Fruit fly (Drosophila melanogaster) whole organism, embryonic: ENCODE measurements around the gene CG6067.
A peak's percentile ranks its signal among the peaks of the same experiment; 100 is the strongest.

ENCODE experiments used
- B-H1 ChIP-seq: fragments of 200-800 bp; sonication (Bioruptor generic); IDR thresholded peaks from 3 replicates; pipeline ENCODE4 v1.3.6; 2022; ENCODE audit warnings: missing biosample characterization, missing genetic modification characterization
- CG10543 ChIP-seq: fragments of 200-800 bp; sonication (Bioruptor generic); optimal IDR thresholded peaks from 3 replicates; lab custom pipeline; 2017; ENCODE audit warnings: missing biosample characterization, mild to moderate bottlenecking, missing genetic modification characterization, moderate library complexity
- CG10979 ChIP-seq: fragments of 200-800 bp; sonication (Bioruptor generic); optimal IDR thresholded peaks from 2 replicates; lab custom pipeline; 2018; ENCODE audit warnings: missing biosample characterization, mild to moderate bottlenecking, missing genetic modification characterization, moderate library complexity
- CG13624 ChIP-seq: fragments of 200-800 bp; sonication (Bioruptor generic); optimal IDR thresholded peaks from 2 replicates; lab custom pipeline; 2016; ENCODE audit warnings: missing biosample characterization, missing genetic modification characterization
- CG13775 ChIP-seq: fragments of 200-800 bp; sonication (Bioruptor generic); optimal IDR thresholded peaks from 3 replicates; lab custom pipeline; 2017; ENCODE audit warnings: missing biosample characterization, mild to moderate bottlenecking, missing genetic modification characterization
- CG14667 ChIP-seq: fragments of 200-800 bp; sonication (Bioruptor generic); IDR thresholded peaks from 2 replicates; pipeline ENCODE4 v1.3.6; 2022; ENCODE audit warnings: missing biosample characterization, missing genetic modification characterization
- CG14710 ChIP-seq: fragments of 200-800 bp; sonication (Bioruptor generic); optimal IDR thresholded peaks from 3 replicates; lab custom pipeline; 2019; ENCODE audit warnings: missing biosample characterization, mild to moderate bottlenecking, missing genetic modification characterization, moderate library complexity
- CG15601 ChIP-seq: fragments of 200-800 bp; sonication (Bioruptor generic); optimal IDR thresholded peaks from 3 replicates; lab custom pipeline; 2019; ENCODE audit warnings: missing biosample characterization, mild to moderate bottlenecking, missing genetic modification characterization, moderate library complexity
- CG1792 ChIP-seq: fragments of 200-800 bp; sonication (Bioruptor generic); optimal IDR thresholded peaks from 2 replicates; lab custom pipeline; 2016; ENCODE audit warnings: missing biosample characterization, missing genetic modification characterization
- CG2120 ChIP-seq: fragments of 200-800 bp; sonication (Bioruptor generic); optimal IDR thresholded peaks from 3 replicates; lab custom pipeline; 2016; ENCODE audit warnings: missing biosample characterization, missing genetic modification characterization
- CG2129 ChIP-seq: fragments of 200-800 bp; sonication (Bioruptor generic); IDR thresholded peaks from 2 replicates; pipeline ENCODE4 v1.3.6; 2022; ENCODE audit warnings: missing biosample characterization, missing genetic modification characterization; ENCODE audit not compliant: partially characterized antibody
- CG30403 ChIP-seq: fragments of 200-800 bp; sonication (Bioruptor generic); optimal IDR thresholded peaks from 3 replicates; lab custom pipeline; 2016; ENCODE audit warnings: missing biosample characterization, missing genetic modification characterization
- CG31224 ChIP-seq: fragments of 200-800 bp; sonication (Bioruptor generic); IDR thresholded peaks from 2 replicates; pipeline ENCODE4 v1.3.6; 2022; ENCODE audit warnings: missing biosample characterization, missing genetic modification characterization
- CG32772 ChIP-seq: fragments of 200-800 bp; sonication (Bioruptor generic); IDR thresholded peaks from 2 replicates; pipeline ENCODE4 v1.3.6; 2022; ENCODE audit warnings: missing biosample characterization, missing genetic modification characterization
- CG5180 ChIP-seq: fragments of 200-800 bp; sonication (Bioruptor generic); optimal IDR thresholded peaks from 3 replicates; lab custom pipeline; 2017; ENCODE audit warnings: missing biosample characterization, missing genetic modification characterization, mild to moderate bottlenecking, moderate library complexity, missing genetic modification reagents
- CG6813 ChIP-seq: fragments of 200-800 bp; sonication (Bioruptor generic); optimal IDR thresholded peaks from 2 replicates; lab custom pipeline; 2017; ENCODE audit warnings: missing biosample characterization, missing genetic modification characterization, mild to moderate bottlenecking, moderate library complexity, missing genetic modification reagents
- CG7372 ChIP-seq: fragments of 200-800 bp; sonication (Bioruptor generic); IDR thresholded peaks from 2 replicates; pipeline ENCODE4 v1.3.6; 2022; ENCODE audit warnings: missing biosample characterization, missing genetic modification characterization
- CG7556 ChIP-seq: fragments of 200-800 bp; sonication (Bioruptor generic); optimal IDR thresholded peaks from 2 replicates; lab custom pipeline; 2017; ENCODE audit warnings: missing biosample characterization, mild to moderate bottlenecking, missing genetic modification characterization
- CG8944 ChIP-seq: fragments of 200-800 bp; sonication (Bioruptor generic); optimal IDR thresholded peaks from 3 replicates; lab custom pipeline; 2016; ENCODE audit warnings: missing biosample characterization, missing genetic modification characterization
- Dad ChIP-seq: fragments of 200-800 bp; sonication (Bioruptor generic); optimal IDR thresholded peaks from 3 replicates; lab custom pipeline; 2016; ENCODE audit warnings: missing biosample characterization, missing genetic modification characterization
- Drgx ChIP-seq: fragments of 200-800 bp; sonication (Bioruptor generic); IDR thresholded peaks from 2 replicates; pipeline ENCODE4 v1.3.6; 2022; ENCODE audit warnings: missing biosample characterization, missing genetic modification characterization
- H2.0 ChIP-seq: fragments of 200-800 bp; sonication (Bioruptor generic); IDR thresholded peaks from 2 replicates; pipeline ENCODE4 v1.3.6; 2022; ENCODE audit warnings: missing biosample characterization, missing genetic modification characterization
- Hey ChIP-seq: fragments of 200-800 bp; sonication (Bioruptor generic); optimal IDR thresholded peaks from 3 replicates; lab custom pipeline; 2018; ENCODE audit warnings: missing biosample characterization, mild to moderate bottlenecking, missing genetic modification characterization
- Hr78 ChIP-seq, 2 experiments: fragments of 200-800 bp in 1 of 2; fragments of >200 bp in 1 of 2; sonication (Bioruptor generic) in 1 of 2; optimal IDR thresholded peaks; 2 replicates each; lab custom pipeline; 2017 to 2019; ENCODE audit warnings: missing biosample characterization in 2 of 2, missing genetic modification characterization in 2 of 2, mild to moderate bottlenecking in 1 of 2, moderate library complexity in 1 of 2
- Nf-YA ChIP-seq: fragments of 200-800 bp; sonication (Bioruptor generic); IDR thresholded peaks from 2 replicates; pipeline ENCODE4 v1.3.6; 2022; ENCODE audit warnings: missing biosample characterization, missing genetic modification characterization
- Pdp1 ChIP-seq, 2 experiments: fragments of 200-800 bp; sonication (Bioruptor generic); optimal IDR thresholded peaks; 3 replicates each; lab custom pipeline; 2016; ENCODE audit warnings: missing biosample characterization in 2 of 2, missing genetic modification characterization in 2 of 2, mild to moderate bottlenecking in 1 of 2, moderate library complexity in 1 of 2
- Rx ChIP-seq: fragments of 200-800 bp; sonication (Bioruptor generic); IDR thresholded peaks from 2 replicates; pipeline ENCODE4 v1.3.6; 2022; ENCODE audit warnings: missing biosample characterization, missing genetic modification characterization
- Side ChIP-seq: fragments of 200-800 bp; sonication (Bioruptor generic); optimal IDR thresholded peaks from 2 replicates; lab custom pipeline; 2016; ENCODE audit warnings: missing biosample characterization, missing genetic modification characterization
- bsh ChIP-seq, 2 experiments: fragments of 200-800 bp; sonication (Bioruptor generic); optimal IDR thresholded peaks; 2 replicates each; lab custom pipeline; 2017 to 2018; ENCODE audit warnings: mild to moderate bottlenecking in 2 of 2, missing biosample characterization in 2 of 2, missing genetic modification characterization in 2 of 2, moderate library complexity in 1 of 2
- chn ChIP-seq: fragments of 200-800 bp; sonication (Bioruptor generic); optimal IDR thresholded peaks from 2 replicates; lab custom pipeline; 2016; ENCODE audit warnings: missing biosample characterization, missing genetic modification characterization
- crol ChIP-seq: fragments of 200-800 bp; sonication (Bioruptor generic); IDR thresholded peaks from 2 replicates; pipeline ENCODE4 v1.3.6; 2022; ENCODE audit warnings: missing biosample characterization, missing genetic modification characterization
- dysf ChIP-seq: fragments of 200-800 bp; sonication (Bioruptor generic); IDR thresholded peaks from 3 replicates; pipeline ENCODE4 v1.3.6; 2022; ENCODE audit warnings: missing biosample characterization, missing genetic modification characterization
- ftz-f1 ChIP-seq: fragments of 200-800 bp; sonication (Bioruptor generic); optimal IDR thresholded peaks from 2 replicates; lab custom pipeline; 2016; ENCODE audit warnings: missing biosample characterization, missing genetic modification characterization
- grau ChIP-seq: fragments of 200-800 bp; optimal IDR thresholded peaks from 3 replicates; lab custom pipeline; 2019; ENCODE audit warnings: missing biosample characterization, mild to moderate bottlenecking, missing genetic modification characterization, moderate library complexity
- hkb ChIP-seq, 2 experiments: fragments of 200-800 bp in 1 of 2; fragments of >200 bp in 1 of 2; sonication (Bioruptor generic) in 1 of 2; IDR thresholded peaks in 1 of 2; optimal IDR thresholded peaks in 1 of 2; 2 replicates each; pipeline versions ENCODE4 v1.3.6 to Lab custom; 2017 to 2022; ENCODE audit warnings: missing biosample characterization in 1 of 2, missing genetic modification characterization in 1 of 2
- lov ChIP-seq, 2 experiments: fragments of 200-800 bp in 1 of 2; fragments of >200 bp in 1 of 2; sonication (Bioruptor generic) in 1 of 2; IDR thresholded peaks in 1 of 2; optimal IDR thresholded peaks in 1 of 2; 2 replicates in 1 of 2; 3 replicates in 1 of 2; pipeline versions ENCODE4 v1.3.6 to Lab custom; 2017 to 2022; ENCODE audit warnings: missing biosample characterization in 1 of 2, missing genetic modification characterization in 1 of 2
- mirr ChIP-seq: fragments of 200-800 bp; sonication (Bioruptor generic); optimal IDR thresholded peaks from 3 replicates; lab custom pipeline; 2018; ENCODE audit warnings: missing biosample characterization, mild to moderate bottlenecking, missing genetic modification characterization
- pfk ChIP-seq: fragments of 200-800 bp; sonication (Bioruptor generic); optimal IDR thresholded peaks from 2 replicates; lab custom pipeline; 2018; ENCODE audit warnings: missing biosample characterization, mild to moderate bottlenecking, missing genetic modification characterization, moderate library complexity
- psq ChIP-seq: fragments of 200-800 bp; sonication (Bioruptor generic); optimal IDR thresholded peaks from 2 replicates; lab custom pipeline; 2017; ENCODE audit warnings: missing biosample characterization, missing genetic modification characterization
- sens ChIP-seq: fragments of 200-800 bp; sonication (Bioruptor generic); peaks from one replicate; lab custom pipeline; 2016; ENCODE audit warnings: missing biosample characterization, missing genetic modification characterization
- sim ChIP-seq: fragments of 200-800 bp; sonication (Bioruptor generic); IDR thresholded peaks from 2 replicates; pipeline ENCODE4 v1.3.6; 2022; ENCODE audit warnings: missing biosample characterization, missing genetic modification characterization
- slou ChIP-seq: fragments of 200-800 bp; sonication (Bioruptor generic); optimal IDR thresholded peaks from 3 replicates; lab custom pipeline; 2016; ENCODE audit warnings: missing biosample characterization, missing genetic modification characterization
- vfl ChIP-seq: fragments of 200-800 bp; sonication (Bioruptor generic); optimal IDR thresholded peaks from 2 replicates; lab custom pipeline; 2016; ENCODE audit warnings: missing biosample characterization, missing genetic modification characterization
- wdn ChIP-seq: fragments of 200-800 bp; sonication (Bioruptor generic); IDR thresholded peaks from 2 replicates; pipeline ENCODE4 v1.3.6; 2022; ENCODE audit warnings: missing biosample characterization, missing genetic modification characterization
- yki ChIP-seq: fragments of >200 bp; optimal IDR thresholded peaks from 3 replicates; lab custom pipeline; 2018
- zf30C ChIP-seq: fragments of 200-800 bp; sonication (Bioruptor generic); optimal IDR thresholded peaks from 3 replicates; lab custom pipeline; 2018; ENCODE audit warnings: missing biosample characterization, mild to moderate bottlenecking, missing genetic modification characterization

CG6067 gene

DNA sequence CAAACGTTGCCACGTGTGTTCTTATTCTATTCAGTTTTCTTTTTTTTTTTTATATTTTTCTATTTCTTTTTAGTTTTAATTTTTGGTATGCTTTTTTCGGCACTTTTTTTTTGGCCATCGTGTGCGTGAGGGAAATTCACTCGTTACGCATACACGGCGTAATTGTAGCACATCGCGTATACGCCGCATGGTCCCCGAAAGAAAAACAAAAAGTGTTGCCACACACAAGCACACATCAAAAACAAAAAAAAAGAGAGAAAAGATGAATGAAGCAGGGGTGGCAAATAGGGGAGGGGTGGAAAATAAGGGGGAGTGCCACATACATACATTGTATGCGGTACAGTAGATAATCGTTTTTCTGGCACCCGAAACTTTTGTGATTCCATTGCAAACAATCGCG is 22.3 kb downstream of the CG6067 start:
- TF ChIP-seq CG30403 (GFP tag; lab: Kevin White, UChicago) (no peak), CG8944 (GFP tag; lab: Kevin White, UChicago) (no peak), slou (no peak), chn (no peak), sim (GFP tag; lab: Robert Waterston, UW) (no peak), Rx (GFP tag; lab: Robert Waterston, UW) (no peak), pfk (no peak), CG7556 (GFP tag; lab: Kevin White, UChicago) (no peak), CG13775 (GFP tag; lab: Kevin White, UChicago) (no peak), mirr (GFP tag; lab: Kevin White, UChicago) (no peak), CG2129 (GFP tag; lab: Robert Waterston, UW) (no peak), CG10543 (GFP tag; lab: Kevin White, UChicago) (no peak), Drgx (GFP tag; lab: Robert Waterston, UW) (peak; percentile 63), CG10979 (tag; lab: Kevin White, UChicago) (no peak), sens (peak; percentile 62), Hey (no peak), crol (peak; percentile 47; the same call in 1 of the 2 replicates), Nf-YA (GFP tag; lab: Robert Waterston, UW) (no peak), hkb (optimal IDR thresholded peaks at IDR 0.05; lab: Kevin White, UChicago) (no peak), hkb (GFP tag; IDR thresholded peaks at IDR 0.05; lab: Robert Waterston, UW) (no peak), Dad (GFP tag; lab: Kevin White, UChicago) (no peak), CG14667 (no peak), CG31224 (GFP tag; lab: Robert Waterston, UW) (no peak), CG2120 (GFP tag; lab: Kevin White, UChicago) (no peak), CG6813 (no peak), CG13624 (GFP tag; lab: Kevin White, UChicago) (no peak), CG15601 (tag; lab: Kevin White, UChicago) (no peak), psq (GFP tag; lab: Kevin White, UChicago) (no peak), ftz-f1 (GFP tag; lab: Kevin White, UChicago) (no peak), yki (lab: Kevin White, UChicago) (no peak), B-H1 (GFP tag; lab: Robert Waterston, UW) (no peak), lov (optimal IDR thresholded peaks at IDR 0.05; lab: Kevin White, UChicago) (no peak), lov (GFP tag; IDR thresholded peaks at IDR 0.05; lab: Robert Waterston, UW) (no peak), H2.0 (no peak), CG5180 (GFP tag; lab: Kevin White, UChicago) (no peak), wdn (no peak), bsh (GFP tag; optimal IDR thresholded peaks at IDR 0.05; lab: Kevin White, UChicago) (no peak), Pdp1 (GFP tag; optimal IDR thresholded peaks at IDR 0.05; lab: Kevin White, UChicago) (peak in 1 of 2 experiments; percentile 35), zf30C (no peak), CG32772 (peak; percentile 30; the same call in 1 of the 2 replicates), dysf (GFP tag; lab: Robert Waterston, UW) (no peak), vfl (GFP tag; lab: Kevin White, UChicago) (no peak), CG7372 (peak; percentile 57; the same call in 1 of the 2 replicates), CG14710 (tag; lab: Kevin White, UChicago) (no peak), grau (tag; lab: Kevin White, UChicago) (peak; percentile 21), CG1792 (GFP tag; lab: Kevin White, UChicago) (no peak), Side (GFP tag; lab: Kevin White, UChicago) (no peak), Hr78 (GFP tag; optimal IDR thresholded peaks at IDR 0.05; lab: Kevin White, UChicago) (no peak)
